Worm (Caenorhabditis elegans): ENCODE results near the gene R09D1.13.

ce11 chrII:9477567-9477966, 32.3 kb upstream of the R09D1.13 start, which contains the start of gene chil-27:
- no peak for TF ChIP-seq fos-1 (tag; optimal IDR thresholded peaks at IDR 0.05)
- no peak for TF ChIP-seq nhr-47 (tag; optimal IDR thresholded peaks at IDR 0.05)
- TF ChIP-seq aha-1 (tag; optimal IDR thresholded peaks at IDR 0.05): no peak
- no peak for TF ChIP-seq ama-1 (optimal IDR thresholded peaks at IDR 0.05)
- TF ChIP-seq efl-1 (optimal IDR thresholded peaks at IDR 0.05): no peak
- TF ChIP-seq efl-1 (GFP tag; optimal IDR thresholded peaks at IDR 0.05 in 1 of 2): no peak
- TF ChIP-seq nhr-11 (tag; optimal IDR thresholded peaks at IDR 0.05): no peak
- TF ChIP-seq lsy-2 (tag; optimal IDR thresholded peaks at IDR 0.05): no peak
- no peak for TF ChIP-seq C34B4.2 (tag; optimal IDR thresholded peaks at IDR 0.05)
- TF ChIP-seq aly-2 (tag; optimal IDR thresholded peaks at IDR 0.05): no peak
- no peak for TF ChIP-seq alr-1 (tag; optimal IDR thresholded peaks at IDR 0.05; ENCODE audit: borderline replicate concordance)
- no peak for TF ChIP-seq elt-3 (tag; optimal IDR thresholded peaks at IDR 0.05)
- TF ChIP-seq efl-3 (GFP tag; optimal IDR thresholded peaks at IDR 0.05): no peak
- TF ChIP-seq unc-62 (GFP tag; optimal IDR thresholded peaks at IDR 0.05): no peak

Data from whole organism, L1 larva.